Worm (Caenorhabditis elegans) whole organism, L4 larva: ENCODE data around the gene C34D4.2.
A peak's percentile ranks its signal among the peaks of the same experiment; 100 is the strongest.

ENCODE experiments used
- F44E2.7 ChIP-seq: fragments of 200-800 bp; sonication (Bioruptor generic); IDR thresholded peaks from 2 replicates; pipeline ENCODE4 v2.1.2; 2022; ENCODE audit warnings: missing genetic modification characterization, missing compliant biosample characterization
- R02D3.7 ChIP-seq: fragments of 150-350 bp; sonication (generic microtip); optimal IDR thresholded peaks from 3 replicates; lab custom pipeline; 2014; ENCODE audit warnings: missing biosample characterization, missing genetic modification characterization
- T20F7.1 ChIP-seq: fragments of 200-800 bp; sonication (Bioruptor generic); optimal IDR thresholded peaks from 2 replicates; lab custom pipeline; 2018; ENCODE audit warnings: mild to moderate bottlenecking, missing genetic modification characterization, missing compliant biosample characterization
- T26A8.4 ChIP-seq: fragments of 200-800 bp; sonication (Bioruptor generic); IDR thresholded peaks from 2 replicates; pipeline ENCODE4 v1.3.6; 2022; ENCODE audit warnings: missing genetic modification characterization, missing compliant biosample characterization
- Y48G9A.11 ChIP-seq: fragments of 200-800 bp; sonication (Bioruptor generic); IDR thresholded peaks from 2 replicates; pipeline ENCODE4 v1.3.6; 2022; ENCODE audit warnings: missing genetic modification reagents, missing genetic modification characterization, missing compliant biosample characterization
- ZK337.2 ChIP-seq: fragments of 200-800 bp; sonication (Bioruptor generic); IDR thresholded peaks from 2 replicates; pipeline ENCODE4 v1.3.6; 2022; ENCODE audit warnings: missing genetic modification reagents, missing genetic modification characterization, missing compliant biosample characterization
- aly-2 ChIP-seq: sonication (generic microtip); optimal IDR thresholded peaks from 2 replicates; lab custom pipeline; 2018; ENCODE audit warnings: missing biosample characterization, missing genetic modification characterization
- attf-4 ChIP-seq: sonication (generic microtip); optimal IDR thresholded peaks from 3 replicates; lab custom pipeline; 2017; ENCODE audit warnings: missing biosample characterization, missing genetic modification characterization
- ceh-62 ChIP-seq: sonication (generic microtip); optimal IDR thresholded peaks from 2 replicates; lab custom pipeline; 2017; ENCODE audit warnings: missing biosample characterization, missing genetic modification characterization
- cey-2 ChIP-seq: sonication (generic microtip); optimal IDR thresholded peaks from 3 replicates; lab custom pipeline; 2017; ENCODE audit warnings: missing genetic modification characterization, mild to moderate bottlenecking, missing compliant biosample characterization, antibody characterized with exemption, borderline replicate concordance; ENCODE audit not compliant: insufficient read depth
- ctbp-1 ChIP-seq: fragments of 200-800 bp; sonication (Bioruptor generic); IDR thresholded peaks from 2 replicates; pipeline ENCODE4 v1.3.6; 2022; ENCODE audit warnings: missing genetic modification reagents, missing genetic modification characterization, missing compliant biosample characterization
- daf-16 ChIP-seq, 3 experiments: sonication (generic microtip); optimal IDR thresholded peaks; 2 replicates each; lab custom pipeline; 2016 to 2017; ENCODE audit warnings: missing genetic modification characterization in 3 of 3, missing genetic modification reagents in 3 of 3, mild to moderate bottlenecking in 2 of 3, missing compliant biosample characterization in 2 of 3, missing biosample characterization in 1 of 3, moderate library complexity in 1 of 3
- dmd-6 ChIP-seq: fragments of 200-800 bp; sonication (Bioruptor generic); IDR thresholded peaks from 2 replicates; pipeline ENCODE4 v1.3.6; 2022; ENCODE audit warnings: missing genetic modification reagents, missing genetic modification characterization, missing compliant biosample characterization
- dmd-8 ChIP-seq: fragments of 200-800 bp; sonication (Bioruptor generic); IDR thresholded peaks from 2 replicates; pipeline ENCODE4 v1.3.6; 2022; ENCODE audit warnings: missing genetic modification characterization, missing compliant biosample characterization
- dmd-9 ChIP-seq: fragments of 200-800 bp; sonication (Bioruptor generic); IDR thresholded peaks from 2 replicates; pipeline ENCODE4 v1.3.6; 2022; ENCODE audit warnings: missing genetic modification reagents, missing genetic modification characterization, missing compliant biosample characterization
- dpl-1 ChIP-seq: fragments of 150-350 bp; optimal IDR thresholded peaks from 2 replicates; lab custom pipeline; 2014; ENCODE audit warnings: missing biosample characterization, missing genetic modification reagents, missing genetic modification characterization
- duxl-1 ChIP-seq: sonication (generic microtip); optimal IDR thresholded peaks from 2 replicates; lab custom pipeline; 2016; ENCODE audit warnings: mild to moderate bottlenecking, missing genetic modification characterization, moderate library complexity, missing compliant biosample characterization; ENCODE audit not compliant: poor library complexity
- dve-1 ChIP-seq: sonication (generic microtip); optimal IDR thresholded peaks from 2 replicates; lab custom pipeline; 2017; ENCODE audit warnings: antibody characterized with exemption, mild to moderate bottlenecking, missing genetic modification characterization, missing compliant biosample characterization; ENCODE audit not compliant: insufficient read depth
- egl-27 ChIP-seq: sonication (generic microtip); optimal IDR thresholded peaks from 3 replicates; lab custom pipeline; 2017; ENCODE audit warnings: missing biosample characterization, missing genetic modification reagents, missing genetic modification characterization
- fkh-10 ChIP-seq: fragments of 150-350 bp; optimal IDR thresholded peaks from 2 replicates; lab custom pipeline; 2014; ENCODE audit warnings: missing biosample characterization, missing genetic modification reagents, missing genetic modification characterization
- fos-1 ChIP-seq: fragments of 150-350 bp; optimal IDR thresholded peaks from 2 replicates; lab custom pipeline; 2014; ENCODE audit warnings: missing biosample characterization, missing genetic modification characterization
- lsy-2 ChIP-seq, 2 experiments: fragments of 150-350 bp in 1 of 2; sonication (generic microtip) in 1 of 2; optimal IDR thresholded peaks; 2 replicates each; lab custom pipeline; 2014 to 2017; ENCODE audit warnings: missing biosample characterization in 2 of 2, missing genetic modification characterization in 2 of 2
- mep-1 ChIP-seq: fragments of 150-350 bp; sonication (generic microtip); optimal IDR thresholded peaks from 3 replicates; lab custom pipeline; 2014; ENCODE audit warnings: missing biosample characterization, missing genetic modification characterization
- mes-2 ChIP-seq: sonication (generic microtip); optimal IDR thresholded peaks from 2 replicates; lab custom pipeline; 2016; ENCODE audit warnings: missing genotype, mild to moderate bottlenecking, missing genetic modification characterization, missing compliant biosample characterization; ENCODE audit not compliant: poor library complexity, severe bottlenecking
- nhr-25 ChIP-seq: sonication (generic microtip); optimal IDR thresholded peaks from 2 replicates; lab custom pipeline; 2017; ENCODE audit warnings: missing genetic modification characterization, mild to moderate bottlenecking, missing compliant biosample characterization, antibody characterized with exemption, moderate library complexity, borderline replicate concordance; ENCODE audit not compliant: insufficient read depth
- nhr-42 ChIP-seq: fragments of 200-800 bp; sonication (Bioruptor generic); IDR thresholded peaks from 2 replicates; pipeline ENCODE4 v1.3.6; 2022; ENCODE audit warnings: missing genetic modification characterization, missing compliant biosample characterization
- nhr-6 ChIP-seq: fragments of 150-350 bp; optimal IDR thresholded peaks from 2 replicates; lab custom pipeline; 2014; ENCODE audit warnings: missing biosample characterization, missing genetic modification characterization
- php-3 ChIP-seq: fragments of 200-800 bp; sonication (Bioruptor generic); IDR thresholded peaks from 2 replicates; pipeline ENCODE4 v1.3.6; 2022; ENCODE audit warnings: missing genetic modification reagents, missing genetic modification characterization, missing compliant biosample characterization
- saeg-2 ChIP-seq: fragments of 200-800 bp; sonication (Bioruptor generic); IDR thresholded peaks from 2 replicates; pipeline ENCODE4 v1.3.6; 2022; ENCODE audit warnings: missing genetic modification reagents, missing genetic modification characterization, missing compliant biosample characterization
- sdz-12 ChIP-seq: fragments of 200-800 bp; sonication (Bioruptor generic); optimal IDR thresholded peaks from 2 replicates; lab custom pipeline; 2018; ENCODE audit warnings: mild to moderate bottlenecking, missing genetic modification characterization, missing compliant biosample characterization
- snpc-1.2 ChIP-seq: fragments of 200-800 bp; sonication (Bioruptor generic); IDR thresholded peaks from 2 replicates; pipeline ENCODE4 v1.3.6; 2022; ENCODE audit warnings: missing genetic modification reagents, missing genetic modification characterization, missing compliant biosample characterization
- spr-3 ChIP-seq: fragments of 200-800 bp; sonication (Bioruptor generic); optimal IDR thresholded peaks from 2 replicates; lab custom pipeline; 2018; ENCODE audit warnings: mild to moderate bottlenecking, missing genetic modification characterization, missing compliant biosample characterization
- tag-97 ChIP-seq: fragments of 200-800 bp; sonication (Bioruptor generic); IDR thresholded peaks from 2 replicates; pipeline ENCODE4 v1.3.6; 2022; ENCODE audit warnings: missing genetic modification characterization, missing compliant biosample characterization
- tra-1 ChIP-seq: fragments of 200-800 bp; sonication (Bioruptor generic); IDR thresholded peaks from 2 replicates; pipeline ENCODE4 v1.3.6; 2022; ENCODE audit warnings: missing genetic modification reagents, missing genetic modification characterization, missing compliant biosample characterization
- unc-130 ChIP-seq: sonication (generic microtip); optimal IDR thresholded peaks from 2 replicates; lab custom pipeline; 2016; ENCODE audit warnings: missing genetic modification reagents, missing genetic modification characterization, missing compliant biosample characterization
- unc-39 ChIP-seq: sonication (generic microtip); optimal IDR thresholded peaks from 2 replicates; lab custom pipeline; 2017; ENCODE audit warnings: missing biosample characterization, missing genetic modification characterization
- unc-62 ChIP-seq, 3 experiments: fragments of 150-350 bp in 1 of 3; sonication (generic microtip); optimal IDR thresholded peaks in 2 of 3; peaks in 1 of 3; 1 replicate in 1 of 3; 2 replicates in 2 of 3; lab custom pipeline; 2014 to 2017; ENCODE audit warnings: missing biosample characterization in 3 of 3, missing genetic modification characterization in 3 of 3, missing genetic modification reagents in 3 of 3, missing genotype in 1 of 3
- zag-1 ChIP-seq: fragments of 150-350 bp; optimal IDR thresholded peaks from 2 replicates; lab custom pipeline; 2014; ENCODE audit warnings: missing biosample characterization, missing genetic modification characterization
- zfp-3 ChIP-seq: fragments of 200-800 bp; sonication (Bioruptor generic); conservative IDR thresholded peaks from 2 replicates; pipeline ENCODE4 v1.3.6; 2022; ENCODE audit warnings: missing genetic modification reagents, missing genetic modification characterization, missing compliant biosample characterization

The C34D4.2 gene

DNA sequence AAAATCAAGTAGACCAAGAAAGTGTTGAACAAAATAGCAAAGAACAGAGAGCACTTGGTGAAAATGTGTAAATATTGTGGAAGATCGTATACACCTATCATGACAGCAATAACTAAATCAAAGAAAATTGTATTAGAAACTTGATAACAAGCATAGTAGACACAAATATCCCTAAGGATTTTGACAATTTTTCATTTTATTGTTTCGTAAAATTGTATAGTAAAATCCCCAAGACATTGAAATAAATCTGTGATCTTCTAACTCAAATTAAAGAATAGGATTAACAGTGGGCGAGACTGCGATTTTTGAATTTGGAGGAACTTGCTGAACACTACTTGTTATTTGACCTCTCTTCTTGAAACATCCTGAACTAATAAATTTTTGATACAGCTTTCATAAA is 16.8 kb downstream of the C34D4.2 start, which contains the start of gene str-220:
Gene str-220, minus strand, starts transcription at position 101 of the 400 bp plus-strand sequence.
- TF ChIP-seq dve-1 (tag; lab: Kevin White, UChicago): no peak
- no peak for TF ChIP-seq ZK337.2
- TF ChIP-seq php-3 (GFP tag; lab: Robert Waterston, UW): no peak
- TF ChIP-seq daf-16 (GFP tag; optimal IDR thresholded peaks at IDR 0.05; lab: Kevin White, UChicago): no peak
- TF ChIP-seq daf-16 (tag; optimal IDR thresholded peaks at IDR 0.05; lab: Kevin White, UChicago): no peak
- TF ChIP-seq saeg-2 (GFP tag; lab: Robert Waterston, UW): no peak
- TF ChIP-seq F44E2.7 (GFP tag; lab: Robert Waterston, UW): no peak
- no peak for TF ChIP-seq nhr-6
- no peak for TF ChIP-seq dpl-1 (GFP tag; lab: Kevin White, UChicago)
- no peak for TF ChIP-seq tra-1 (GFP tag; lab: Robert Waterston, UW)
- TF ChIP-seq mep-1 (tag; lab: Kevin White, UChicago): no peak
- no peak for TF ChIP-seq snpc-1.2 (GFP tag; lab: Robert Waterston, UW)

DNA sequence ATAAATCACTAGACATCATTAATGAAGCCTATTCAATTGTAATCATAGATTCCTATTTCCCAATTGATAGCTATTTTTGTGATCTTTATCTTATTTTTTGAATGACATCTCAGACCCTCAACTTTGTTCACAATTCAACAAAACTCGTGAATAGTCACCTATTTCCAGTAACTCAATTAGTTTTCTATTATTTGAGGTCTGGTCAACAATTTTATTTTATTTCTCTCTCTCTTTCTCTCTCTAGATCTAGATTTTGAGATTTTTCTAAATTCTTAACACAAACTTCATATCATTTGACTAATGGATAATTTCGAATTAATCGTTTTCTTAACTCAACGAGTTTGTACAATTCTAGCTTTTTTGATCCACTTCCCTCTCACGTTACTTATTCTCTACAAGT is 19.0 kb downstream of the C34D4.2 start, which contains the start of gene str-1:
Gene str-1, plus strand, starts transcription at position 301 of the 400 bp plus-strand sequence.
- no peak for TF ChIP-seq T26A8.4 (GFP tag; lab: Robert Waterston, UW)
- TF ChIP-seq T20F7.1 (GFP tag; lab: Kevin White, UChicago): no peak
- TF ChIP-seq nhr-6: no peak
- TF ChIP-seq mes-2: no peak
- TF ChIP-seq sdz-12 (GFP tag; lab: Kevin White, UChicago): no peak
- TF ChIP-seq unc-62 (GFP tag; optimal IDR thresholded peaks at IDR 0.05 in 1 of 2; lab: Kevin White, UChicago): no peak
- no peak for TF ChIP-seq unc-62 (tag; optimal IDR thresholded peaks at IDR 0.05; lab: Kevin White, UChicago)
- TF ChIP-seq tag-97 (GFP tag; lab: Robert Waterston, UW): no peak
- no peak for TF ChIP-seq cey-2 (tag; lab: Kevin White, UChicago)

DNA sequence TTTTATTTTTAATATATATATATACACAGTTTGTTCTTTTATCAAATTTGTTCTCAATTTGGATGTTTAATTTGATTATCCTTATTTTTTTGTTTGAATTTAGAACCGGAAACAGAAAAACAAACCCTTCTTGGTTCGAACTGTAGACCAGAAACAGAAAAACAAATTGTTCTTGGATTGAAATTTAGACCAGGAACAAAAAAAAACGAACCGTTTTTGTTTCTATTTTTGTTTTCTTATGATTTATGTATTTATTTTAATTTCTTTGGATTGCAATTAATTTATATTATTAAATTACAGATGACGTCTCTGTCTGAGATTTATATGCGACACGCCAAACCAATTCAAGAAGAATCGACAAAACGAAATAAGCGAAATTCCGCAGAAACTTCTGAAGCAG is 20.9 kb downstream of the C34D4.2 start, which contains the start of gene C42D4.19:
Gene C42D4.19, plus strand, starts transcription at position 301 of the 400 bp plus-strand sequence.
- TF ChIP-seq dmd-9 (GFP tag; lab: Robert Waterston, UW): no peak
- TF ChIP-seq php-3 (GFP tag; lab: Robert Waterston, UW): no peak

DNA sequence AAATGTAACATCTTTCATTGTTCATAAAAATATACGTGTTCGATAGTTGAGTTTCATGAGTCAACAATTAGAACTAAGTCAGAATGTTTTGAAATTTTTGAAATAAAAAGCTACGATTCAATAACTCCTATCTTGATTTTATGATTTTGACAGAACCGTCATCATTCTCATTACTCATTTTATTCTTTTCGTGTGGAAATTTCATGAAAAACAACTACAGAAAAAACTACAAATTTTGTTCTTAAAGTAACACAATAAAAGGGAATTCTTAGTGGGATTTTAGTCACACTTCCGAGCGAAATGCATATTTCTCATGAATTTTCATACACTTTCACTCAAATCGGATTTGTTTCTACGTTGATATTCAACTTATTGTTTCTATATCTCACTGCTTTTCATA is 22.4 kb downstream of the C34D4.2 start, which contains the start of gene str-44:
Gene str-44, plus strand, starts transcription at position 301 of the 400 bp plus-strand sequence.
- TF ChIP-seq dmd-8 (no peak), nhr-25 (tag; lab: Kevin White, UChicago) (no peak), ctbp-1 (no peak), nhr-42 (GFP tag; lab: Robert Waterston, UW) (no peak), zag-1 (tag; lab: Kevin White, UChicago) (no peak), Y48G9A.11 (GFP tag; lab: Robert Waterston, UW) (no peak), egl-27 (no peak), R02D3.7 (tag; lab: Kevin White, UChicago) (no peak)

DNA sequence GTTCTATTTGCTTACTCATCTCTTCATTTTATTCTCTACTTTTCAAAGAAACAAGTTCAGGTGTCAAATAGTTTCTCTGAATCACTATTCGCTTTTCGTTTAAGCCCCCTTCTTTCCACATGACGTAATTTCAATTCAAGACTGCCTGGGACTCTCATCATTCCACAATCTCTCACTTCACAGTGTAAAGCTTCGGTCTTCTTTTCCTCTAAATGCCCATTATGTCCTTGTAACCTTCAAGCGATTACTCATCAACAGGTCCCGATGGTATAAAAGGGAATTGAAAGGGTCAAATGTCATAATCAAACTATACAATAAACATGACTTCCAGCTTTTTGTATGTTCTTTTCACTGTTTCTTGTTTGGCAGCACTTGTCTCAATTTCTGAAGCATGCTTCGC is 24.5 kb downstream of the C34D4.2 start, which contains the start of gene C42D4.3:
Gene C42D4.3, plus strand, starts transcription at position 298 of the 400 bp plus-strand sequence.
- no peak for TF ChIP-seq fkh-10
- peak; percentile 70 for TF ChIP-seq cey-2 (tag; lab: Kevin White, UChicago)
- TF ChIP-seq dve-1 (tag; lab: Kevin White, UChicago): peak; percentile 30

DNA sequence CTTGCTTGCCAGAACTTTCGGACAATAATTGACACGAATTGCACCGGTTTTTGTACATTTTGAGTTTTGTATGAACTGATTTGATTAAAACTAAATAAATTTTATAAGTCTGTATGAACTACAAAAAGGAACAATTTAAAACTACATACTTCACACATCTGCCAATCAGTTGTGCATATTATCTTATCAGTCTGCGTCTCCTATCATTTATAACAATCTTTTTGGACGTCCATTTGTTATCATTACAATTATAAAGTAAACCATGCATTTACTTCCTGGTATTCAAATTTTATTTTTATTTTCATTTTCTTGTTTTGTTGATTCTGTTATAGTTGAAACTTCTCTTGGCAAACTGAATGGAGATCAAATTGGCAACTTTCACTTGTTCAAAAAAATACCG is 25.8 kb downstream of the C34D4.2 start, which contains the start of gene cest-10:
Gene cest-10, plus strand, starts transcription at position 254 of the 400 bp plus-strand sequence.
- TF ChIP-seq lsy-2 (tag; optimal IDR thresholded peaks at IDR 0.05; lab: Kevin White, UChicago) (no peak), attf-4 (tag; lab: Kevin White, UChicago) (no peak), dmd-9 (GFP tag; lab: Robert Waterston, UW) (no peak), dmd-6 (peak; percentile 96), zfp-3 (GFP tag; lab: Robert Waterston, UW) (no peak), ctbp-1 (no peak), duxl-1 (tag; lab: Kevin White, UChicago) (no peak), aly-2 (tag; lab: Kevin White, UChicago) (no peak), unc-39 (no peak), fos-1 (tag; lab: Kevin White, UChicago) (no peak), dmd-8 (no peak), snpc-1.2 (GFP tag; lab: Robert Waterston, UW) (no peak), mep-1 (tag; lab: Kevin White, UChicago) (no peak), php-3 (GFP tag; lab: Robert Waterston, UW) (no peak), unc-130 (GFP tag; lab: Kevin White, UChicago) (no peak), ceh-62 (tag; lab: Kevin White, UChicago) (no peak), spr-3 (GFP tag; lab: Kevin White, UChicago) (no peak), T20F7.1 (GFP tag; lab: Kevin White, UChicago) (no peak)
